Worm (Caenorhabditis elegans) whole organism, young adult: ENCODE measurements around the gene pps-1.

Experiments used
- D2030.7 ChIP-seq: fragments of 200-800 bp; sonication (Bioruptor generic); IDR thresholded peaks from 2 replicates; pipeline ENCODE4 v1.3.6; 2022; ENCODE audit warnings: missing genetic modification reagents, missing genetic modification characterization, missing compliant biosample characterization
- F23B12.7 ChIP-seq: sonication (generic microtip); optimal IDR thresholded peaks from 2 replicates; lab custom pipeline; 2017; ENCODE audit warnings: missing genetic modification characterization, mild to moderate bottlenecking, missing compliant biosample characterization, antibody characterized with exemption, moderate library complexity; ENCODE audit not compliant: insufficient read depth
- F33H1.4 ChIP-seq: fragments of 200-800 bp; sonication (Bioruptor generic); IDR thresholded peaks from 2 replicates; pipeline ENCODE4 v1.3.6; 2022; ENCODE audit warnings: missing genetic modification reagents, missing genetic modification characterization, missing compliant biosample characterization
- F39B2.1 ChIP-seq: fragments of 200-800 bp; sonication (Bioruptor generic); IDR thresholded peaks from 2 replicates; pipeline ENCODE4 v1.3.6; 2022; ENCODE audit warnings: missing genetic modification reagents, missing genetic modification characterization, missing compliant biosample characterization
- F49E8.2 ChIP-seq: sonication (generic microtip); optimal IDR thresholded peaks from 3 replicates; lab custom pipeline; 2017; ENCODE audit warnings: missing genetic modification characterization, mild to moderate bottlenecking, missing compliant biosample characterization, antibody characterized with exemption, moderate library complexity; ENCODE audit not compliant: insufficient read depth
- K12H6.12 ChIP-seq: fragments of 200-800 bp; sonication (Bioruptor generic); optimal IDR thresholded peaks from 2 replicates; lab custom pipeline; 2018; ENCODE audit warnings: mild to moderate bottlenecking, missing genetic modification characterization, missing compliant biosample characterization
- Y53F4B.3 ChIP-seq: fragments of 200-800 bp; sonication (Bioruptor generic); IDR thresholded peaks from 2 replicates; pipeline ENCODE4 v1.3.6; 2022; ENCODE audit warnings: missing genetic modification reagents, missing genetic modification characterization, missing compliant biosample characterization
- Y67H2A.10 ChIP-seq: fragments of 200-800 bp; sonication (Bioruptor generic); conservative IDR thresholded peaks from 2 replicates; pipeline ENCODE4 v1.3.6; 2022; ENCODE audit warnings: missing genetic modification reagents, missing genetic modification characterization, missing compliant biosample characterization
- ama-1 ChIP-seq, 3 experiments: fragments of 150-350 bp in 1 of 3; sonication (generic microtip) in 2 of 3; optimal IDR thresholded peaks; 2 replicates each; lab custom pipeline; 2014 to 2018; ENCODE audit warnings: missing biosample characterization in 2 of 3, missing genetic modification characterization in 2 of 3, missing genetic modification reagents in 2 of 3
- cebp-2 ChIP-seq: fragments of 200-800 bp; sonication (Bioruptor generic); IDR thresholded peaks from 2 replicates; pipeline ENCODE4 v1.3.6; 2022; ENCODE audit warnings: missing genetic modification characterization, missing compliant biosample characterization
- ceh-100 ChIP-seq: fragments of 200-800 bp; sonication (Bioruptor generic); IDR thresholded peaks from 2 replicates; pipeline ENCODE4 v1.3.6; 2022; ENCODE audit warnings: missing genetic modification reagents, missing genetic modification characterization, missing compliant biosample characterization
- ceh-91 ChIP-seq: fragments of 200-800 bp; sonication (Bioruptor generic); IDR thresholded peaks from 2 replicates; pipeline ENCODE4 v1.3.6; 2022; ENCODE audit warnings: missing genetic modification reagents, missing genetic modification characterization, missing compliant biosample characterization
- chd-7 ChIP-seq: sonication (generic microtip); optimal IDR thresholded peaks from 2 replicates; lab custom pipeline; 2016; ENCODE audit warnings: mild to moderate bottlenecking, missing genetic modification characterization, moderate library complexity, missing compliant biosample characterization
- die-1 ChIP-seq: sonication (generic microtip); optimal IDR thresholded peaks from 2 replicates; lab custom pipeline; 2016; ENCODE audit warnings: missing genotype, mild to moderate bottlenecking, missing genetic modification characterization, missing compliant biosample characterization
- dox-1 ChIP-seq: fragments of 200-800 bp; sonication (Bioruptor generic); IDR thresholded peaks from 2 replicates; pipeline ENCODE4 v1.3.6; 2022; ENCODE audit warnings: missing genetic modification reagents, missing genetic modification characterization, missing compliant biosample characterization
- dpff-1 ChIP-seq: sonication (generic microtip); optimal IDR thresholded peaks from 2 replicates; lab custom pipeline; 2017; ENCODE audit warnings: mild to moderate bottlenecking, missing genetic modification characterization, missing compliant biosample characterization
- dpl-1 ChIP-seq: fragments of 150-350 bp; optimal IDR thresholded peaks from 2 replicates; lab custom pipeline; 2014; ENCODE audit warnings: missing biosample characterization, missing genetic modification reagents, missing genetic modification characterization
- egl-18 ChIP-seq: fragments of 200-800 bp; sonication (Bioruptor generic); IDR thresholded peaks from 2 replicates; pipeline ENCODE4 v1.3.6; 2022; ENCODE audit warnings: missing genetic modification reagents, missing genetic modification characterization, missing compliant biosample characterization
- him-1 ChIP-seq: sonication (generic microtip); optimal IDR thresholded peaks from 2 replicates; lab custom pipeline; 2016; ENCODE audit warnings: missing genotype, missing genetic modification reagents, missing genetic modification characterization, missing compliant biosample characterization
- lin-54 ChIP-seq: fragments of 200-800 bp; sonication (Bioruptor generic); optimal IDR thresholded peaks from 2 replicates; lab custom pipeline; 2018; ENCODE audit warnings: mild to moderate bottlenecking, missing genetic modification characterization, missing compliant biosample characterization
- lsl-1 ChIP-seq: fragments of 200-800 bp; sonication (Bioruptor generic); optimal IDR thresholded peaks from 2 replicates; lab custom pipeline; 2018; ENCODE audit warnings: mild to moderate bottlenecking, missing genetic modification characterization, moderate library complexity, missing compliant biosample characterization
- madf-6 ChIP-seq: fragments of 200-800 bp; sonication (Bioruptor generic); IDR thresholded peaks from 2 replicates; pipeline ENCODE4 v1.3.6; 2022; ENCODE audit warnings: missing genetic modification reagents, missing genetic modification characterization, missing compliant biosample characterization
- madf-8 ChIP-seq: fragments of 200-800 bp; sonication (Bioruptor generic); conservative IDR thresholded peaks from 2 replicates; pipeline ENCODE4 v1.3.6; 2022; ENCODE audit warnings: missing genetic modification reagents, missing genetic modification characterization, missing compliant biosample characterization
- mcd-1 ChIP-seq: fragments of 200-800 bp; sonication (Bioruptor generic); IDR thresholded peaks from 2 replicates; pipeline ENCODE4 v1.3.6; 2022; ENCODE audit warnings: missing genetic modification reagents, missing genetic modification characterization, missing compliant biosample characterization
- mel-28 ChIP-seq: sonication (generic microtip); optimal IDR thresholded peaks from 2 replicates; lab custom pipeline; 2016; ENCODE audit warnings: borderline replicate concordance, mild to moderate bottlenecking, missing genetic modification characterization, missing compliant biosample characterization
- mes-4 ChIP-seq: sonication (generic microtip); optimal IDR thresholded peaks from 2 replicates; lab custom pipeline; 2016; ENCODE audit warnings: missing genotype, missing genetic modification characterization, missing compliant biosample characterization
- nhr-90 ChIP-seq: sonication (generic microtip); optimal IDR thresholded peaks from 2 replicates; lab custom pipeline; 2016; ENCODE audit warnings: missing genotype, mild to moderate bottlenecking, missing genetic modification characterization, missing compliant biosample characterization
- pbrm-1 ChIP-seq: fragments of 200-800 bp; sonication (Bioruptor generic); IDR thresholded peaks from 2 replicates; pipeline ENCODE4 v1.3.6; 2022; ENCODE audit warnings: missing genetic modification reagents, missing genetic modification characterization, missing compliant biosample characterization
- repo-1 ChIP-seq: sonication (generic microtip); optimal IDR thresholded peaks from 2 replicates; lab custom pipeline; 2017; ENCODE audit warnings: mild to moderate bottlenecking, missing genetic modification characterization, missing compliant biosample characterization
- rpc-1 ChIP-seq, 2 experiments: fragments of 150-350 bp in 1 of 2; sonication (generic microtip) in 1 of 2; optimal IDR thresholded peaks; 2 replicates each; lab custom pipeline; 2014 to 2018; ENCODE audit warnings: missing biosample characterization in 1 of 2, missing genetic modification characterization in 1 of 2, missing genetic modification reagents in 1 of 2, missing genotype in 1 of 2
- sea-2 ChIP-seq: fragments of 200-800 bp; sonication (Bioruptor generic); IDR thresholded peaks from 2 replicates; pipeline ENCODE4 v1.3.6; 2022; ENCODE audit warnings: missing genetic modification characterization, missing compliant biosample characterization
- snpc-1.1 ChIP-seq: sonication (generic microtip); optimal IDR thresholded peaks from 2 replicates; lab custom pipeline; 2017; ENCODE audit warnings: missing genetic modification characterization, mild to moderate bottlenecking, missing compliant biosample characterization, antibody characterized with exemption, moderate library complexity, missing genotype, missing genetic modification reagents; ENCODE audit not compliant: insufficient read depth
- snpc-1.3 ChIP-seq: sonication (generic microtip); optimal IDR thresholded peaks from 2 replicates; lab custom pipeline; 2017; ENCODE audit warnings: missing genetic modification characterization, mild to moderate bottlenecking, missing compliant biosample characterization, antibody characterized with exemption, moderate library complexity, missing genotype, missing genetic modification reagents; ENCODE audit not compliant: insufficient read depth
- snpc-4 ChIP-seq, 5 experiments: fragments of 150-350 bp in 1 of 5; sonication (generic microtip) in 4 of 5; optimal IDR thresholded peaks; 2 replicates each; lab custom pipeline; 2014 to 2018; ENCODE audit warnings: missing genetic modification characterization in 5 of 5, missing biosample characterization in 3 of 5, antibody characterized with exemption in 2 of 5, mild to moderate bottlenecking in 2 of 5, missing compliant biosample characterization in 2 of 5, missing genotype in 2 of 5, moderate library complexity in 2 of 5, missing genetic modification reagents in 1 of 5
- sptf-2 ChIP-seq: fragments of 200-800 bp; sonication (Bioruptor generic); optimal IDR thresholded peaks from 2 replicates; lab custom pipeline; 2018; ENCODE audit warnings: mild to moderate bottlenecking, missing genetic modification characterization, missing compliant biosample characterization
- tlf-1 ChIP-seq: fragments of 200-800 bp; sonication (Bioruptor generic); optimal IDR thresholded peaks from 2 replicates; lab custom pipeline; 2018; ENCODE audit warnings: mild to moderate bottlenecking, missing genetic modification characterization, missing compliant biosample characterization
- xnd-1 ChIP-seq: sonication (generic microtip); optimal IDR thresholded peaks from 2 replicates; lab custom pipeline; 2016; ENCODE audit warnings: missing genotype, missing genetic modification reagents, missing genetic modification characterization, missing compliant biosample characterization
- ztf-28 ChIP-seq: fragments of 200-800 bp; sonication (Bioruptor generic); IDR thresholded peaks from 2 replicates; pipeline ENCODE4 v1.3.6; 2022; ENCODE audit warnings: missing genetic modification reagents, missing genetic modification characterization, missing compliant biosample characterization

pps-1 gene

DNA sequence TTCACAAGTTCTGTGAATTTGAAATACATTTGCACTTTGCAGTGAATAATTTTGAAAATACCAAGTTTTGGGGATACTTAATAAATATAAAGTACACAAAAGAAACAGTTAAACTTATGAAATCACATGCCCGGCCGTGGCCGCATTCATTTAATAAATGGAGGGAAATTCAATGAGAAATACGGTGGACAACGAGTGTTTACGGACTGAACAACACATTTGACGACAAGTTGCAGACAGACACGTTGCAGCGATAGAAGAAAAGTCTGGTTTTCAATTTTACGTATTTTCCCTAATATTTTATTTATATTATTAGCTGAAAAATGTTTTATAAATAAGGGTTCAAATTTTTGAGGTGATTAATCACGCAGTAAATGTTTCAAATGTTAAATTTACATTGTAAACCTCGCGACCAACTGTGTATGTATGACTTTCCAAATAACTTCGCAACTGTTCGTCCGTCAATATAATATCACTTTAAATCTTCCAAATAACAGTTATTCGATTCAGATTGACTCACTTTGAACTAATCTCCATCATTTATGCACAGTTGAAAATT is 10.3 kb upstream of the pps-1 start, which contains the start of gene copg-1 (continued):
- TF ChIP-seq dpl-1 (GFP tag; lab: Kevin White, UChicago), result peak; percentile 24
- no peak for TF ChIP-seq dpff-1 (tag; lab: Kevin White, UChicago)
- no peak for TF ChIP-seq Y67H2A.10 (GFP tag; lab: Robert Waterston, UW)
- TF ChIP-seq snpc-4 (GFP tag; optimal IDR thresholded peaks at IDR 0.05; lab: Kevin White, UChicago), result peak; percentile 4
- peak in 2 of 4 experiments; percentile 0 to 12 for TF ChIP-seq snpc-4 (tag; optimal IDR thresholded peaks at IDR 0.05; lab: Kevin White, UChicago)
- no peak for TF ChIP-seq sptf-2 (GFP tag; lab: Kevin White, UChicago)
- peak; percentile 58; the same call in 1 of the 2 replicates for TF ChIP-seq madf-6 (GFP tag; lab: Robert Waterston, UW)
- TF ChIP-seq, all 124 proteins: peak for 19

DNA sequence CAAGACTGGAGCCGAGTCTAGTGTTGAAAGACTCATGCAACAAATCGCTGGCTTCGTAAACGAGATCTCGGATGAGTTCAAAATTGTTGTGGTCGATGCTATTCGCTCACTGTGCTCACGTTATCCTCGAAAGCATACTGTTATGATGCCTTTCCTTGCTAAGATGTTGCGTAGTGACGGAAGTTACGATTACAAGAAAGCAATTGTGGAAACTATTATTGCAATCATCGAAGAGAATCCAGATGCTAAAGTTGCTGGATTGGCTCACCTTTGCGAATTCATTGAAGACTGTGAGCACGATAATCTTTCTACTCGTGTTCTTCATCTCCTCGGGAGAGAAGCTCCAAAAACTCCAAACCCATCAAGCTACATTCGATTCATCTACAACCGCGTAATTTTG is 8.3 kb upstream of the pps-1 start:
- TF ChIP-seq D2030.7 (GFP tag; lab: Robert Waterston, UW) (no peak), ztf-28 (GFP tag; lab: Robert Waterston, UW) (no peak), egl-18 (GFP tag; lab: Robert Waterston, UW) (no peak), Y67H2A.10 (GFP tag; lab: Robert Waterston, UW) (no peak), nhr-90 (no peak), mcd-1 (GFP tag; lab: Robert Waterston, UW) (no peak), ama-1 (optimal IDR thresholded peaks at IDR 0.05; lab: Kevin White, UChicago) (no peak), ama-1 (GFP tag; optimal IDR thresholded peaks at IDR 0.05; lab: Kevin White, UChicago) (no peak), F33H1.4 (no peak), die-1 (no peak), K12H6.12 (tag; lab: Kevin White, UChicago) (no peak), Y53F4B.3 (GFP tag; lab: Robert Waterston, UW) (no peak), ceh-100 (no peak), sea-2 (GFP tag; lab: Robert Waterston, UW) (no peak), chd-7 (tag; lab: Kevin White, UChicago) (no peak), snpc-4 (GFP tag; optimal IDR thresholded peaks at IDR 0.05; lab: Kevin White, UChicago) (no peak), snpc-4 (tag; optimal IDR thresholded peaks at IDR 0.05; lab: Kevin White, UChicago) (no peak), mes-4 (no peak), F49E8.2 (tag; lab: Kevin White, UChicago) (no peak)

DNA sequence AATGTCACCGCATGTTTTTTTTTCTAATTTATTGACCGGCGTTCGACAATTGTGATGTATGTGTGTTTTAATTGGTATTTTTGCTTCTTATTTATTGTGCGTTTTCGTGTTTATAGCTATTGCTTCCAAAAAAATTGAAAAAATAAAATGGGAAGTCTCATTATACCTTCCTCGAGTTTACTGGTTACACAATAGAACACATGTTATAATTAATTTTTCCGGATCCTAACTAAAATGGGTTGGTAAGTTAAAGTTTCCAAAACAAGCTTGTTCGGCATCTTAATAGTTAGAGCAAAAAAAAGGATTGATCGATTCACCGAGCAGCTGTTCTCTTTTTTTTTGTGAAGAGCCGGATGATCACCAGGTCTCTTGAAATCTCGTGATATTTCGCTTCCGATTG is 6.3 kb upstream of the pps-1 start, which contains the start of gene ttr-54:
ttr-54 (plus strand) TSS at position 301 of the 400 bp plus-strand sequence.
- TF ChIP-seq F23B12.7 (tag; lab: Kevin White, UChicago) (no peak), madf-6 (GFP tag; lab: Robert Waterston, UW) (peak; percentile 48; the same call in 1 of the 2 replicates)
- TF ChIP-seq, all 124 proteins: peak for 1

DNA sequence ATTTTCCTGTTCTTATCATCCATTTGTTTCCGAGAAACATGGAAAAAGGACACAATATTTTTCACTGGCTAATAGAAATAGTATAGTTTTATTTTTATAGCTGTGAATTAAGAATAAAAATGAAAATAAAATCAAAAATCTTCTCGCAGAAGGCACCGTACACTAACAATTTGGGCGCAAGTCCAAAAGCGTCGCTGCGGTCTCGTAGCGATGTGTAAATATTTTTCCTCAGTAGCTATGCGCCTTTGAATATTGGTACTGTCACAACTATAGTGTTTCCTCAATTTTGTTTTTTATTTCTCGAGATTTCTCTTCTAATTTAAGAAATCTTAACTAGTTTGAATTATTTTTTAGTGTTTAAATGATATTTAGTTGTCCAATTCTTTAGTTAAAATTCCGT is 4.8 kb upstream of the pps-1 start:
- no peak for TF ChIP-seq mel-28 (tag; lab: Kevin White, UChicago)
- peak; percentile 95 for TF ChIP-seq lsl-1 (GFP tag; lab: Kevin White, UChicago)
- no peak for TF ChIP-seq mes-4
- no peak for TF ChIP-seq mcd-1 (GFP tag; lab: Robert Waterston, UW)
- TF ChIP-seq F39B2.1 (GFP tag; lab: Robert Waterston, UW), result no peak
- peak; percentile 90 for TF ChIP-seq madf-6 (GFP tag; lab: Robert Waterston, UW)
- 0 out of 2 replicates have a peak, but pooled peaks have one; percentile 33 for TF ChIP-seq ceh-91 (GFP tag; lab: Robert Waterston, UW)
- no peak for TF ChIP-seq snpc-4 (GFP tag; optimal IDR thresholded peaks at IDR 0.05; lab: Kevin White, UChicago)
- peak in 1 of 4 experiments; percentile 24 for TF ChIP-seq snpc-4 (tag; optimal IDR thresholded peaks at IDR 0.05; lab: Kevin White, UChicago)
- TF ChIP-seq F49E8.2 (tag; lab: Kevin White, UChicago), result peak; percentile 31
- peak; percentile 78 for TF ChIP-seq madf-8 (GFP tag; lab: Robert Waterston, UW)
- TF ChIP-seq egl-18 (GFP tag; lab: Robert Waterston, UW), result no peak
- no peak for TF ChIP-seq cebp-2
- peak; percentile 6 for TF ChIP-seq snpc-1.3 (tag; lab: Kevin White, UChicago)
- no peak for TF ChIP-seq tlf-1 (GFP tag; lab: Kevin White, UChicago)
- TF ChIP-seq dox-1 (GFP tag; lab: Robert Waterston, UW), result 0 out of 2 replicates have a peak, but pooled peaks have one; percentile 30
- no peak for TF ChIP-seq rpc-1 (optimal IDR thresholded peaks at IDR 0.05; lab: Kevin White, UChicago)
- TF ChIP-seq rpc-1 (tag; optimal IDR thresholded peaks at IDR 0.05; lab: Kevin White, UChicago), result no peak
- TF ChIP-seq repo-1 (tag; lab: Kevin White, UChicago), result no peak
- peak; percentile 80 for TF ChIP-seq xnd-1 (tag; lab: Kevin White, UChicago)
- TF ChIP-seq pbrm-1 (GFP tag; lab: Robert Waterston, UW), result peak; percentile 42; the same call in 1 of the 2 replicates
- peak; percentile 22 for TF ChIP-seq him-1 (tag; lab: Kevin White, UChicago)
- TF ChIP-seq D2030.7 (GFP tag; lab: Robert Waterston, UW), result peak; percentile 51
- peak; percentile 10 for TF ChIP-seq lin-54
- TF ChIP-seq F33H1.4, result peak; percentile 90
- TF ChIP-seq snpc-1.1, result no peak
